Worm (Caenorhabditis elegans): ENCODE results near the gene F09B9.5.

Gene F09B9.5

DNA sequence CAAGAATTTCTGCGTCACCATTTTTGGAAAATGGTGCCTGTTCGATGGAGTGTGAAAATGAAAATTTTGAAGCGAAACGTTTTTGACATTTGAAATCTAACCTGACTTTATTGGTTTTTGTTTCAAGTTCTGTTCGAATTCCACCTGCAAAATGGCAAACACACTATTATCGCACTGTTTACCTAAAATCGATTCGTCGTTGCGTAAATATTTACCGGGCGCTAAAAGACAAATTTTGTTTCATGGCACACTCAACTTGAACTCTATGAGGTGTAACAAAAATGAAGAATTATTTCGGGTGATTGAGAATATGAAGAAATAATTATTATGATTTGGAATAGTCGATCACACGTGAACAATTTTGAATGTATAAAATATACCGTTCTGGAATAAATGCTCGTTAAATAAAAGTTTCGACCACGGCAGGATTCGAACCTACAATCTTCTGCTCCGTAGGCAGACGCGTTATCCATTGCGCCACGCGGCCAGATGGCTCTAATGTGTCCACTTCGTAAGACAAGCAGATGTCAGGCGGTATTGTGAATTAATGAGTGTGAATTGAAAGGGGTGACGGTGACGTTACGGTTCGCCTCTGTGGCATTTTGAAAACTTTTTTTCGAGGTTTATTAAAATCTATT lies 6.3 kb upstream of the F09B9.5 start (continued):
- TF ChIP-seq R02D3.7 (tag; optimal IDR thresholded peaks at IDR 0.05) (no peak), jun-1 (tag; optimal IDR thresholded peaks at IDR 0.05) (no peak), fkh-10 (GFP tag; optimal IDR thresholded peaks at IDR 0.05) (no peak), spr-1 (tag; optimal IDR thresholded peaks at IDR 0.05) (peak; percentile 13), Y105C5A.15 (GFP tag; IDR thresholded peaks at IDR 0.05) (no peak), nhr-42 (GFP tag; IDR thresholded peaks at IDR 0.05) (no peak), snpc-1.2 (GFP tag; IDR thresholded peaks at IDR 0.05) (peak; percentile 92), arid-1 (GFP tag; conservative IDR thresholded peaks at IDR 0.05) (peak; percentile 49), rbr-2 (tag; optimal IDR thresholded peaks at IDR 0.05) (no peak), madf-5 (GFP tag; IDR thresholded peaks at IDR 0.05) (peak in 1 of 2 experiments; percentile 53; a peak in 1 of 4 replicates), nhr-10 (tag; optimal IDR thresholded peaks at IDR 0.05) (no peak), ctbp-1 (GFP tag; IDR thresholded peaks at IDR 0.05) (peak; percentile 47; the same call in 1 of the 2 replicates), nhr-111 (GFP tag; optimal IDR thresholded peaks at IDR 0.05) (no peak), zip-11 (GFP tag; IDR thresholded peaks at IDR 0.05) (no peak), hmg-1.1 (GFP tag; IDR thresholded peaks at IDR 0.05) (no peak), lin-39 (tag; optimal IDR thresholded peaks at IDR 0.05) (no peak), ceh-62 (tag; optimal IDR thresholded peaks at IDR 0.05) (no peak), ZK546.5 (tag; optimal IDR thresholded peaks at IDR 0.05) (no peak), daf-19 (GFP tag; conservative IDR thresholded peaks at IDR 0.05) (peak; percentile 36; the same call in 1 of the 2 replicates), madf-9 (GFP tag; conservative IDR thresholded peaks at IDR 0.05) (0 out of 2 replicates have a peak, but pooled peaks have one; percentile 6), lin-1 (GFP tag; IDR thresholded peaks at IDR 0.05) (peak; percentile 21; the same call in 1 of the 2 replicates), ZK337.2 (GFP tag; IDR thresholded peaks at IDR 0.05) (no peak), dve-1 (tag; optimal IDR thresholded peaks at IDR 0.05; ENCODE audit: insufficient read depth) (peak; percentile 61), hif-1 (tag; optimal IDR thresholded peaks at IDR 0.05) (no peak), T26A8.4 (GFP tag; IDR thresholded peaks at IDR 0.05) (no peak), mes-2 (tag; optimal IDR thresholded peaks at IDR 0.05; ENCODE audit: poor library complexity, severe bottlenecking) (peak; percentile 45), hlh-11 (tag; optimal IDR thresholded peaks at IDR 0.05) (no peak), ztf-11 (tag; optimal IDR thresholded peaks at IDR 0.05) (no peak), mep-1 (tag; optimal IDR thresholded peaks at IDR 0.05) (peak; percentile 50), daf-16 (GFP tag; optimal IDR thresholded peaks at IDR 0.05) (peak; percentile 38 to 71), daf-16 (tag; optimal IDR thresholded peaks at IDR 0.05) (peak; percentile 95), nhr-102 (tag; optimal IDR thresholded peaks at IDR 0.05) (peak; percentile 41), hlh-30 (tag; optimal IDR thresholded peaks at IDR 0.05; ENCODE audit: insufficient read depth) (peak; percentile 38), skn-1 (tag; optimal IDR thresholded peaks at IDR 0.05) (no peak), lir-3 (tag; optimal IDR thresholded peaks at IDR 0.05) (peak; percentile 54)

DNA sequence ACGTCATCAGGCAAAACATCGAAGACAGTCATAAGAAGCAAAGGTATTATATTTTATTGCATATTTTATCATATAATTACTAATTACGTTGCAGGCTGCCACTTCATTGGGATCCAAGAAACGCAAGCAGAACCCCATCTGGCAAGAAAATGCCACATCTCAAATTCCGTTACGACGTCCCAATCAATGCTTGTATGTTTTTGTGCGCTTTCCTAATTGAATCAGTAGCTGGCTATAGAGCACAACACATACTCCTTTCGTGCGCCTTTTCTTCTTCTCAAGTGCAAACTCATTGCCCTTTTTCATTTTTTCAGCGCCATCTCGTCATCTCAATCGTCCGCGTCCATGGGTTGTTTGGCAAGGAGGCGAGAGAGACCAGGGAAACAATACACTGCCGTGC lies 3.7 kb upstream of the F09B9.5 start:
- TF ChIP-seq ceh-82 (tag; optimal IDR thresholded peaks at IDR 0.05): no peak
- TF ChIP-seq dpl-1 (GFP tag; optimal IDR thresholded peaks at IDR 0.05): no peak
- no peak for TF ChIP-seq ceh-20 (GFP tag; IDR thresholded peaks at IDR 0.05)
- no peak for TF ChIP-seq F49E8.2 (tag; optimal IDR thresholded peaks at IDR 0.05; ENCODE audit: borderline replicate concordance)
- no peak for TF ChIP-seq mxl-3 (GFP tag; optimal IDR thresholded peaks at IDR 0.05)
- TF ChIP-seq daf-19 (GFP tag; conservative IDR thresholded peaks at IDR 0.05): no peak
- peak; percentile 84 for TF ChIP-seq ces-1 (GFP tag; optimal IDR thresholded peaks at IDR 0.05)
- TF ChIP-seq egl-27 (tag; optimal IDR thresholded peaks at IDR 0.05): no peak

Data from whole organism, L4 larva.